Worm (Caenorhabditis elegans): Measurements from ENCODE around the gene T16G12.7.
A peak's percentile ranks its signal among the peaks of the same experiment; 100 is the strongest.

The T16G12.7 gene

DNA sequence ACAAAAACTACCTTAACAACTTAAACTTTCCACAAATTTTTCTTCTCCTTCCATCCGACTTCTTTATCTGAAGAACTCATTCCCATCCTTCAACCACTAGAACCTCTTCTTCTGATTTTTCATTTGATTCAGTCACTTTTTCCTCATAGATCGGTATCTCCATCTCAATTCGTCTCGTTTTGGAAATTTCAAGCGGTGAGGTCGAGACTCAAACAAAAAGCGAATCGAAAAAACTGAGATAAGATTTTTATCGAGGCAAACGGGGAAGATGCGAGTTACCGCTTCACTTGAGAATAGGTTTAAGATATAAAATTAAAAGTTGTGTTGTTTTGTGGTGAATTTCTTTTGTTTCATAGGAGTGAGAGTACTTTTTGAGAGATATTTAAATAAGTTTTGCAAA lies 48.6 kb downstream of the T16G12.7 start:
- TF ChIP-seq nhr-76 (tag; optimal IDR thresholded peaks at IDR 0.05) (no peak), nhr-23 (tag; optimal IDR thresholded peaks at IDR 0.05) (no peak), skn-1 (tag; optimal IDR thresholded peaks at IDR 0.05) (no peak), eor-1 (tag; optimal IDR thresholded peaks at IDR 0.05) (no peak), fkh-2 (tag; optimal IDR thresholded peaks at IDR 0.05) (no peak), tbx-2 (tag; optimal IDR thresholded peaks at IDR 0.05) (no peak), elt-1 (tag; optimal IDR thresholded peaks at IDR 0.05) (peak; percentile 98), fkh-10 (GFP tag; optimal IDR thresholded peaks at IDR 0.05) (no peak)
